Worm (Caenorhabditis elegans) whole organism, young adult: ENCODE data around the gene qdpr-1.

Source experiments
- F33H1.4 ChIP-seq: fragments of 200-800 bp; sonication (Bioruptor generic); IDR thresholded peaks from 2 replicates; pipeline ENCODE4 v1.3.6; 2022; ENCODE audit warnings: missing genetic modification reagents, missing genetic modification characterization, missing compliant biosample characterization
- F39B2.1 ChIP-seq: fragments of 200-800 bp; sonication (Bioruptor generic); IDR thresholded peaks from 2 replicates; pipeline ENCODE4 v1.3.6; 2022; ENCODE audit warnings: missing genetic modification reagents, missing genetic modification characterization, missing compliant biosample characterization
- dpl-1 ChIP-seq: fragments of 150-350 bp; optimal IDR thresholded peaks from 2 replicates; lab custom pipeline; 2014; ENCODE audit warnings: missing biosample characterization, missing genetic modification reagents, missing genetic modification characterization
- madf-6 ChIP-seq: fragments of 200-800 bp; sonication (Bioruptor generic); IDR thresholded peaks from 2 replicates; pipeline ENCODE4 v1.3.6; 2022; ENCODE audit warnings: missing genetic modification reagents, missing genetic modification characterization, missing compliant biosample characterization
- mxl-1 ChIP-seq: sonication (generic microtip); optimal IDR thresholded peaks from 2 replicates; lab custom pipeline; 2016; ENCODE audit warnings: missing genetic modification characterization, missing compliant biosample characterization
- nhr-179 ChIP-seq: sonication (generic microtip); optimal IDR thresholded peaks from 2 replicates; lab custom pipeline; 2016; ENCODE audit warnings: mild to moderate bottlenecking, missing genetic modification characterization, missing compliant biosample characterization

ce11 chrIII:13350964-13351363 lies 42.7 kb upstream of the qdpr-1 start:
- TF ChIP-seq F33H1.4 (no peak), F39B2.1 (GFP tag; lab: Robert Waterston, UW) (no peak), mxl-1 (tag; lab: Kevin White, UChicago) (no peak), nhr-179 (tag; lab: Kevin White, UChicago) (no peak), madf-6 (GFP tag; lab: Robert Waterston, UW) (no peak), dpl-1 (GFP tag; lab: Kevin White, UChicago) (no peak)
